Worm (Caenorhabditis elegans): ENCODE results near the gene cct-4.

The cct-4 gene

DNA sequence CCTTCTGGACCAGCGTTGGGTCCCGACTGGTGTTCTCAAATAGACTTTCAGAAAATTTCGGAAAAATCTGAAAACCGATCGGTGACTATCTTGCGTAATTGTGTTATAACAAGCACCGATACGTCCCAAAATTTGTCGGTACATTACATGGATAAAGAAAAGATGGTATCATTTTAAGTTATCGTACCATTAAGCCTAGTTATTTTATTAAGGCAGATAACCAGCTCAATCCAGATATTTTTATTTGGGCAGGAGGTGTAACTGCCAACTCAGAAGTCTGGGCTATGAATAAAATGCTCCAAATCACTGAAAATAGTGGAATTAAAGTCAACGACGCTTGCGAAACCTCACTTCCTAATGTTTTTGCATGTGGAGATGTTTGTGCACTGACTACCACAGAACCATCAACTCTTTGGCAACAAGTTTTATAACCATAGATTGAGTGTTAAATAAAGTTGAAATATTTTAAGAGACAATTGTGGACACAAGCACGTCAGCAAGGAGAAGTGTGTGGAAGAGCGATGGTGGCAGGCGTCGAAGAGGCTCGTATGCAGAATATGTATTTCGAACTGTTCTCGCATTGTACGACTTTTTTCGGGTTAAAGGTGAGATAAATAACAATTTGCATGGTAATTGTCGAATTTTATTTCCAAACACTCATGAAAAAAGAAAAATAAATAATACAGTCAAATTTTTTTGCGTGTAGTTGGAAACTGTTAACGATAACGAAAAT, 42.9 kb downstream of the cct-4 start:
- no peak for TF ChIP-seq ztf-11 (tag; optimal IDR thresholded peaks at IDR 0.05)
- no peak for TF ChIP-seq ceh-82 (tag; optimal IDR thresholded peaks at IDR 0.05)
- no peak for TF ChIP-seq nhr-11 (tag; optimal IDR thresholded peaks at IDR 0.05)
- TF ChIP-seq nhr-77 (tag; optimal IDR thresholded peaks at IDR 0.05) = no peak
- TF ChIP-seq nhr-12 (tag; optimal IDR thresholded peaks at IDR 0.05) = no peak
- no peak for TF ChIP-seq nhr-43 (tag; optimal IDR thresholded peaks at IDR 0.05; ENCODE audit: poor library complexity, severe bottlenecking)
- TF ChIP-seq eor-1 (tag; optimal IDR thresholded peaks at IDR 0.05) = no peak
- no peak for TF ChIP-seq fkh-10 (GFP tag; optimal IDR thresholded peaks at IDR 0.05)
- TF ChIP-seq mdl-1 (tag; optimal IDR thresholded peaks at IDR 0.05) = no peak
- no peak for TF ChIP-seq mml-1 (tag; optimal IDR thresholded peaks at IDR 0.05)
- no peak for TF ChIP-seq fkh-2 (tag; optimal IDR thresholded peaks at IDR 0.05)
- no peak for TF ChIP-seq zag-1 (tag; optimal IDR thresholded peaks at IDR 0.05)
- TF ChIP-seq nhr-28 (tag; optimal IDR thresholded peaks at IDR 0.05) = no peak
- no peak for TF ChIP-seq lin-15B (tag; optimal IDR thresholded peaks at IDR 0.05)
- TF ChIP-seq nhr-67 (tag; optimal IDR thresholded peaks at IDR 0.05) = no peak
- no peak for TF ChIP-seq egl-5 (tag; optimal IDR thresholded peaks at IDR 0.05)
- TF ChIP-seq ceh-28 (tag; optimal IDR thresholded peaks at IDR 0.05) = no peak
- TF ChIP-seq elt-3 (tag; optimal IDR thresholded peaks at IDR 0.05) = no peak

DNA sequence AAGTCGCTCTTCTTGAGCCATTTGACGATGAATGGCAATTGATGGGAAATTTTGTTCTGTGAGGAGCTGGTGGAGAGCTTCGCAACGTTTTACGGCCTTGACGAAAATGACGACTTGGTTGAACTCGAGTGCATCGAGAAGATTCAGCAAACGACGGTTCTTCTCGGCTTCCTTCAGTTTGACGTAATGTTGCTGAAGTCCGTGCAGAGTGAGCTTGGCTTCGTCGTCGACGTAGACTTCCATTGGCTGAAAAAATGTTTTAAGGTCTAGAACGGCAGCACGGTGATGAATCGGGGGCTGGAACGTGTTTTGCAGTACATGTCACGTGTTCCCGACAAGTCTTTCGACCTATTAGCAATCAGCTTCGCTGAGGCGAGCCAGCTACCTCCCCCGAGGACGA, 44.0 kb downstream of the cct-4 start:
- TF ChIP-seq pqm-1 (tag; optimal IDR thresholded peaks at IDR 0.05) (no peak), fkh-10 (GFP tag; optimal IDR thresholded peaks at IDR 0.05) (no peak)

DNA sequence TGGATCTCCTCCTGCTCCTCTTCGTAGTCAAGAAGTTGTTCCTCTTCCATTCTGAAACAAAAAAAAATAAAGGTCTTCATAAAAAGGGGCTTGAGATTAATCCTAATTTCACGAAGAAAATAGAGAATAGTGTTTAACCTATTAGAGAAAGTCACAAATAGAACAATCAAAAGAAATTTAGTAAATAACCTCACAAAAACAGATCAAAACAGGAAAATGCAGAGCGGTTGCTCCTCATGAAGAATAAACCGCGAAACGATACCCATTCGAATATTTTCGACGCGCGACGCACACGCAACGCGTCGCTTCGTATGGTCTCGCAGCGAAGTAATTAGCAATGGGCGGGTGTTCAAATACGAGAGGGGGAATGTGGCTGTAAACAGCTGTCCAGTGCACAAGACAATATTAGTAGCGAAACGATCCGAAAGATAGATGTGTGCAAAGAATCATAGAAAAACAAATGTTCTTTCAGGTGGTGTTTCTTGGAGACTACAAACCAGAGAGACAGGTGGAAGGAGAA, 45.4 kb downstream of the cct-4 start, which contains the start of gene hel-1:
hel-1 (minus strand) TSS at position 51 of the 520 bp plus-strand sequence.
- TF ChIP-seq elt-3 (tag; optimal IDR thresholded peaks at IDR 0.05) (no peak), lsy-12 (tag; optimal IDR thresholded peaks at IDR 0.05) (no peak), egl-5 (tag; optimal IDR thresholded peaks at IDR 0.05) (peak; percentile 99), fkh-10 (GFP tag; optimal IDR thresholded peaks at IDR 0.05) (no peak), nhr-67 (tag; optimal IDR thresholded peaks at IDR 0.05) (no peak), skn-1 (tag; optimal IDR thresholded peaks at IDR 0.05) (peak; percentile 25), R02D3.7 (tag; optimal IDR thresholded peaks at IDR 0.05) (peak; percentile 62), pha-4 (tag; optimal IDR thresholded peaks at IDR 0.05) (peak; percentile 96), zag-1 (tag; optimal IDR thresholded peaks at IDR 0.05) (no peak), egl-27 (tag; optimal IDR thresholded peaks at IDR 0.05) (no peak), nhr-76 (tag; optimal IDR thresholded peaks at IDR 0.05) (no peak), pqm-1 (tag; optimal IDR thresholded peaks at IDR 0.05) (peak; percentile 8), nhr-28 (tag; optimal IDR thresholded peaks at IDR 0.05) (no peak), ceh-28 (tag; optimal IDR thresholded peaks at IDR 0.05) (peak; percentile 24), aly-2 (tag; optimal IDR thresholded peaks at IDR 0.05) (no peak), ztf-4 (tag; optimal IDR thresholded peaks at IDR 0.05) (no peak), unc-39 (tag; optimal IDR thresholded peaks at IDR 0.05) (no peak), ama-1 (optimal IDR thresholded peaks at IDR 0.05) (peak; percentile 43), nhr-77 (tag; optimal IDR thresholded peaks at IDR 0.05) (no peak), elt-1 (tag; optimal IDR thresholded peaks at IDR 0.05) (no peak), nhr-23 (tag; optimal IDR thresholded peaks at IDR 0.05) (peak; percentile 77), lin-15B (tag; optimal IDR thresholded peaks at IDR 0.05) (peak; percentile 90), fos-1 (tag; optimal IDR thresholded peaks at IDR 0.05) (no peak), mdl-1 (tag; optimal IDR thresholded peaks at IDR 0.05) (no peak), lin-39 (tag; optimal IDR thresholded peaks at IDR 0.05) (peak; percentile 100), nhr-43 (tag; optimal IDR thresholded peaks at IDR 0.05; ENCODE audit: poor library complexity, severe bottlenecking) (no peak), unc-62 (GFP tag; optimal IDR thresholded peaks at IDR 0.05) (no peak), ztf-11 (tag; optimal IDR thresholded peaks at IDR 0.05) (no peak), nhr-12 (tag; optimal IDR thresholded peaks at IDR 0.05) (no peak), nhr-11 (tag; optimal IDR thresholded peaks at IDR 0.05) (no peak), mml-1 (tag; optimal IDR thresholded peaks at IDR 0.05) (no peak), fkh-2 (tag; optimal IDR thresholded peaks at IDR 0.05) (no peak), elt-2 (tag; optimal IDR thresholded peaks at IDR 0.05) (peak; percentile 42), tbx-2 (tag; optimal IDR thresholded peaks at IDR 0.05) (no peak), nhr-25 (tag; optimal IDR thresholded peaks at IDR 0.05) (peak; percentile 86), eor-1 (tag; optimal IDR thresholded peaks at IDR 0.05) (no peak), daf-12 (tag; optimal IDR thresholded peaks at IDR 0.05) (no peak), snpc-4 (tag; optimal IDR thresholded peaks at IDR 0.05) (peak; percentile 42), jun-1 (tag; optimal IDR thresholded peaks at IDR 0.05) (no peak), sea-2 (GFP tag; optimal IDR thresholded peaks at IDR 0.05) (no peak), ceh-16 (tag; optimal IDR thresholded peaks at IDR 0.05) (no peak), ceh-9 (tag; optimal IDR thresholded peaks at IDR 0.05) (no peak), hmg-11 (tag; optimal IDR thresholded peaks at IDR 0.05) (no peak), ceh-82 (tag; optimal IDR thresholded peaks at IDR 0.05) (no peak), nfya-1 (tag; optimal IDR thresholded peaks at IDR 0.05; ENCODE audit: insufficient read depth) (peak; percentile 92), nhr-237 (tag; optimal IDR thresholded peaks at IDR 0.05) (no peak)

Data from whole organism, L3 larva.